Fruit fly (Drosophila melanogaster): Measurements from ENCODE around the gene CG15734.

Gene CG15734

DNA sequence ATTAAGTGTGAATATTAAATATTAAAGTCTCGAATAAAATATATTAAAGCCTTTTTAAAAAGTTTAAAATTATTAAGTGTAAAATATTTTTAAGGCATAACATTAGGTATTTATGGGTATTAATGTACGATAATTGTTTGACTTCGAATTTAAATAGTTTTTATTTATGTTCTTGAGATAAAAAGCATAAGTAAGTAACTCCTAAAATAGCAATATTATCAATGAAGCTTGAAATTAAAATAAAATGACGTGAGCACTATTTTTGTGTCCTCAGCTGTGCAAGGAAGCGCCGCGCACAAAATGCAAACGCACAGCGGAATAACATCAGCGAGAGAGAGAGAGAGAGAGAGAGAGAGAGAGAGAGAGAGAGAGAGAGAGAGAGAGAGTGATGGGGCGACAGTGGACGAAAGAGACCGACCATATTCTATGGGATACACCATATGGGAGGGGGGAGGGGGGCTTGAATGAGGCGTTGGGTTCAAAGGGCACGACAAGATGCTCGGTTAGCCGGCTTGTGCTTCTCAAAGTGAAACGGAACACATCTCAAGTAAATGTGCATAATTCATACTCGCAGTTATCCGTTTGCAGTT lies 3.5 kb upstream of the CG15734 start (continued):
- TF ChIP-seq croc (GFP tag; conservative IDR thresholded peaks at IDR 0.05) = no peak
- no peak for TF ChIP-seq NC2α (GFP tag; optimal IDR thresholded peaks at IDR 0.05)
- TF ChIP-seq Elba2 (GFP tag; optimal IDR thresholded peaks at IDR 0.05) = no peak
- no peak for TF ChIP-seq CG6654 (GFP tag; optimal IDR thresholded peaks at IDR 0.05)
- TF ChIP-seq trem (tag; optimal IDR thresholded peaks at IDR 0.05) = peak; percentile 45
- peak; percentile 37 for TF ChIP-seq CoRest (tag; optimal IDR thresholded peaks at IDR 0.05)
- TF ChIP-seq CG15514 (GFP tag; optimal IDR thresholded peaks at IDR 0.05) = no peak
- TF ChIP-seq CG1832 (GFP tag; optimal IDR thresholded peaks at IDR 0.05) = peak; percentile 78
- TF ChIP-seq Hr51 (GFP tag; optimal IDR thresholded peaks at IDR 0.05) = peak in 1 of 2 experiments; percentile 19
- no peak for TF ChIP-seq CG2889 (GFP tag; IDR thresholded peaks at IDR 0.05)
- TF ChIP-seq onecut (GFP tag; IDR thresholded peaks at IDR 0.05) = no peak
- TF ChIP-seq mld (GFP tag; IDR thresholded peaks at IDR 0.05; ENCODE audit: partially characterized antibody) = no peak
- TF ChIP-seq CG13894 (tag; optimal IDR thresholded peaks at IDR 0.05) = no peak
- TF ChIP-seq Myb (GFP tag; optimal IDR thresholded peaks at IDR 0.05) = no peak
- TF ChIP-seq Hmr (GFP tag; optimal IDR thresholded peaks at IDR 0.05) = peak; percentile 4
- TF ChIP-seq lmd (GFP tag; IDR thresholded peaks at IDR 0.05) = no peak
- peak; percentile 22 for TF ChIP-seq Chrac-16 (GFP tag; optimal IDR thresholded peaks at IDR 0.05)
- TF ChIP-seq HmgZ (tag; optimal IDR thresholded peaks at IDR 0.05) = no peak
- no peak for TF ChIP-seq C15 (GFP tag; IDR thresholded peaks at IDR 0.05)
- TF ChIP-seq CG9437 (GFP tag; optimal IDR thresholded peaks at IDR 0.05) = peak; percentile 18
- no peak for TF ChIP-seq sim (GFP tag; IDR thresholded peaks at IDR 0.05)
- no peak for TF ChIP-seq Bgb (GFP tag; IDR thresholded peaks at IDR 0.05; ENCODE audit: partially characterized antibody)
- no peak for TF ChIP-seq CG34376 (GFP tag; optimal IDR thresholded peaks at IDR 0.05)
- TF ChIP-seq zfh1 (GFP tag; IDR thresholded peaks at IDR 0.05) = no peak
- no peak for TF ChIP-seq pita (GFP tag; optimal IDR thresholded peaks at IDR 0.05)
- peak; percentile 23 for TF ChIP-seq unpg (GFP tag; optimal IDR thresholded peaks at IDR 0.05)
- no peak for TF ChIP-seq CG18764 (GFP tag; optimal IDR thresholded peaks at IDR 0.05)
- no peak for TF ChIP-seq Pdp1 (GFP tag; optimal IDR thresholded peaks at IDR 0.05)
- TF ChIP-seq pfk (GFP tag; optimal IDR thresholded peaks at IDR 0.05) = no peak
- no peak for TF ChIP-seq NfI (GFP tag; optimal IDR thresholded peaks at IDR 0.05)
- no peak for TF ChIP-seq Mrtf (GFP tag; IDR thresholded peaks at IDR 0.05)
- TF ChIP-seq Oaz (GFP tag; IDR thresholded peaks at IDR 0.05) = no peak
- no peak for TF ChIP-seq CG13123 (GFP tag; optimal IDR thresholded peaks at IDR 0.05)
- TF ChIP-seq CG1647 (GFP tag; optimal IDR thresholded peaks at IDR 0.05) = no peak
- no peak for TF ChIP-seq Max (GFP tag; optimal IDR thresholded peaks at IDR 0.05)
- no peak for TF ChIP-seq CG34224 (GFP tag; IDR thresholded peaks at IDR 0.05; ENCODE audit: partially characterized antibody)
- TF ChIP-seq HmgD (GFP tag; optimal IDR thresholded peaks at IDR 0.05) = no peak
- no peak for TF ChIP-seq lilli (GFP tag; optimal IDR thresholded peaks at IDR 0.05)
- peak; percentile 9 for TF ChIP-seq Sox102F (GFP tag; optimal IDR thresholded peaks at IDR 0.05)
- TF ChIP-seq pum (GFP tag; optimal IDR thresholded peaks at IDR 0.05) = no peak
- TF ChIP-seq CG17829 (tag; optimal IDR thresholded peaks at IDR 0.05) = peak; percentile 27
- TF ChIP-seq zf30C (GFP tag; optimal IDR thresholded peaks at IDR 0.05) = no peak
- TF ChIP-seq CG17612 (GFP tag; IDR thresholded peaks at IDR 0.05) = no peak
- TF ChIP-seq Vsx1 (GFP tag; optimal IDR thresholded peaks at IDR 0.05) = no peak
- TF ChIP-seq CG11696 (GFP tag; IDR thresholded peaks at IDR 0.05) = peak; percentile 81
- peak; percentile 63 for TF ChIP-seq CG10321 (GFP tag; IDR thresholded peaks at IDR 0.05)
- no peak for TF ChIP-seq nerfin-2 (GFP tag; IDR thresholded peaks at IDR 0.05; ENCODE audit: partially characterized antibody)
- TF ChIP-seq CG3847 (GFP tag; IDR thresholded peaks at IDR 0.05) = no peak
- no peak for TF ChIP-seq chn (GFP tag; optimal IDR thresholded peaks at IDR 0.05)
- TF ChIP-seq cato (GFP tag; optimal IDR thresholded peaks at IDR 0.05; ENCODE audit: borderline replicate concordance) = no peak

Measured in whole organism, embryonic.